Worm (Caenorhabditis elegans) whole organism, L4/young adult: ENCODE measurements around the gene cyp-34A7.

ENCODE experiments used
- W03F9.2 ChIP-seq: fragments of 150-350 bp; optimal IDR thresholded peaks from 2 replicates; lab custom pipeline; 2014; ENCODE audit warnings: missing biosample characterization, missing genetic modification characterization
- him-1 ChIP-seq: sonication (generic microtip); optimal IDR thresholded peaks from 2 replicates; lab custom pipeline; 2016; ENCODE audit warnings: missing genotype, missing genetic modification reagents, missing genetic modification characterization, missing compliant biosample characterization

- TF ChIP-seq him-1 (tag; lab: Kevin White, UChicago) (no peak), W03F9.2 (tag; lab: Kevin White, UChicago) (no peak)
These were observed 34.5 kb downstream of the cyp-34A7 start, which contains the start of gene srx-64 for ce11 chrV:3929099-3929498.
